Fruit fly (Drosophila melanogaster): ENCODE data around the gene CG5866.

CG5866 gene

DNA sequence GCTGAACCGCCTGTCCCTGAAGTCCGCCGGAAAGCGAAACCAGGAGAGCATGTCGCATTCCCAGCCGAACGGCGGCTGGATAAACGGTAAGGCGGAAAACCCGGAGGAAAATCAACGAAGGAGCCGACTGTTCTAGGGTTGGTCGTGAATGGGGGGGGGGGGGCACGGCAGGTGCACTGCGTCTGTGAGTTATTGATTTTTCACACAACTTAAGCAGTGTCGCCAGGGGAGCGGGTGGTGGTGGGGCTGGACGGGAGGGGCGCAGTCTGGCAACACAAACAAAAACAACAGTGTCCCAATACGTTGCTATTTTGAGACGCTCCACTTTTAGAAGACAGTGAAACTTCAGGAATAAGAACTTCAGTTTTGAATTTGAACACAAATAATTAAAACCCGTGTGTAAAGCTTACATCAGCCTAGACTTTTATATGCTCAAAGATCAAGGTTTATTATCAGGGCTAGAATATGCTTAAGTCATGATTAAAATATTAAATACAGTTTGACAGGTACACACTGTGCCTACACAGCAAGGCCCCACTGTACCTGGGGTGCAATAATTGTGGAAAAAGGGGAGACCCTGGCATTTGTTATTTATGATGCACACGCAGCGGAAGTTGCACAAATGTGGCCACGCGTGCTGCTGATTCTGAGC lies 29.2 kb upstream of the CG5866 start (continued):
- TF ChIP-seq prd (optimal IDR thresholded peaks at IDR 0.05) (no peak), prd (GFP tag; IDR thresholded peaks at IDR 0.05) (peak; percentile 88), PHDP (tag; optimal IDR thresholded peaks at IDR 0.05) (peak; percentile 71), CG7372 (GFP tag; IDR thresholded peaks at IDR 0.05) (peak; percentile 50; the same call in 1 of the 2 replicates), eyg (GFP tag; optimal IDR thresholded peaks at IDR 0.05) (no peak), CG33557 (GFP tag; optimal IDR thresholded peaks at IDR 0.05) (peak; percentile 10), HLHmδ (GFP tag; optimal IDR thresholded peaks at IDR 0.05) (no peak), E2f1 (GFP tag; IDR thresholded peaks at IDR 0.05) (peak; percentile 71; the same call in 1 of the 2 replicates), otp (GFP tag; IDR thresholded peaks at IDR 0.05) (peak; percentile 76), MESR4 (GFP tag; optimal IDR thresholded peaks at IDR 0.05) (no peak), Ets65A (GFP tag) (peak; percentile 96), Hey (tag; optimal IDR thresholded peaks at IDR 0.05) (no peak), sd (tag; optimal IDR thresholded peaks at IDR 0.05) (no peak), CG34422 (GFP tag; IDR thresholded peaks at IDR 0.05) (peak; percentile 35; the same call in 2 of the 3 replicates), tin (GFP tag; optimal IDR thresholded peaks at IDR 0.05) (peak; percentile 69), Ada2b (GFP tag; IDR thresholded peaks at IDR 0.05) (peak; percentile 63), Rfx (GFP tag; IDR thresholded peaks at IDR 0.05) (peak; percentile 43; the same call in 1 of the 2 replicates), jumu (GFP tag; optimal IDR thresholded peaks at IDR 0.05) (peak; percentile 27), Bgb (GFP tag; IDR thresholded peaks at IDR 0.05; ENCODE audit: partially characterized antibody) (no peak), CG7786 (GFP tag; optimal IDR thresholded peaks at IDR 0.05) (peak; percentile 7), CG12236 (GFP tag; optimal IDR thresholded peaks at IDR 0.05) (peak; percentile 31), dm (GFP tag; optimal IDR thresholded peaks at IDR 0.05) (no peak), Trl (optimal IDR thresholded peaks at IDR 0.05) (no peak), Trl (GFP tag; optimal IDR thresholded peaks at IDR 0.05) (peak; percentile 36), tgo (GFP tag; IDR thresholded peaks at IDR 0.05) (peak; percentile 68), Poxn (GFP tag; IDR thresholded peaks at IDR 0.05) (no peak), Mrtf (GFP tag; IDR thresholded peaks at IDR 0.05) (peak; percentile 72), dmrt99B (tag; optimal IDR thresholded peaks at IDR 0.05) (peak; percentile 85), Antp (GFP tag; optimal IDR thresholded peaks at IDR 0.05) (peak; percentile 55), CG6813 (GFP tag; optimal IDR thresholded peaks at IDR 0.05) (peak; percentile 56), fd102C (GFP tag; optimal IDR thresholded peaks at IDR 0.05) (no peak), CG14441 (GFP tag; IDR thresholded peaks at IDR 0.05) (peak; percentile 56), insv (GFP tag; optimal IDR thresholded peaks at IDR 0.05) (no peak), CG4424 (GFP tag; optimal IDR thresholded peaks at IDR 0.05) (peak; percentile 69), Vsx1 (GFP tag; optimal IDR thresholded peaks at IDR 0.05) (peak; percentile 42), trh (GFP tag; optimal IDR thresholded peaks at IDR 0.05) (no peak), CG14710 (tag; optimal IDR thresholded peaks at IDR 0.05) (peak; percentile 72), repo (GFP tag; optimal IDR thresholded peaks at IDR 0.05) (peak; percentile 23), tup (GFP tag; optimal IDR thresholded peaks at IDR 0.05) (no peak), slou (GFP tag; optimal IDR thresholded peaks at IDR 0.05) (no peak), CG9932 (GFP tag; IDR thresholded peaks at IDR 0.05) (peak; percentile 49), sna (GFP tag; IDR thresholded peaks at IDR 0.05; ENCODE audit: partially characterized antibody) (no peak), CG30020 (tag; optimal IDR thresholded peaks at IDR 0.05) (no peak), CG43689 (GFP tag; IDR thresholded peaks at IDR 0.05) (peak; percentile 47; the same call in 1 of the 2 replicates), CG1792 (GFP tag; optimal IDR thresholded peaks at IDR 0.05) (peak; percentile 20), h (optimal IDR thresholded peaks at IDR 0.05) (no peak), CG14050 (GFP tag; IDR thresholded peaks at IDR 0.05) (peak; percentile 68), CG6791 (GFP tag; IDR thresholded peaks at IDR 0.05; ENCODE audit: partially characterized antibody) (no peak), maf-S (GFP tag; optimal IDR thresholded peaks at IDR 0.05) (peak; percentile 11), tna (GFP tag; IDR thresholded peaks at IDR 0.05; ENCODE audit: partially characterized antibody) (no peak), CG2889 (GFP tag; IDR thresholded peaks at IDR 0.05) (peak; percentile 61; the same call in 2 of the 3 replicates)
